Worm (Caenorhabditis elegans) whole organism, L4 larva: ENCODE results near the gene C23H3.9.

Experiments
- ces-1 ChIP-seq: fragments of 150-350 bp; sonication (generic microtip); optimal IDR thresholded peaks from 4 replicates; lab custom pipeline; 2014; ENCODE audit warnings: missing biosample characterization, missing genetic modification reagents, missing genetic modification characterization
- daf-16 ChIP-seq, 3 experiments: sonication (generic microtip); optimal IDR thresholded peaks; 2 replicates each; lab custom pipeline; 2016 to 2017; ENCODE audit warnings: missing genetic modification characterization in 3 of 3, missing genetic modification reagents in 3 of 3, mild to moderate bottlenecking in 2 of 3, missing compliant biosample characterization in 2 of 3, missing biosample characterization in 1 of 3, moderate library complexity in 1 of 3
- fos-1 ChIP-seq: fragments of 150-350 bp; optimal IDR thresholded peaks from 2 replicates; lab custom pipeline; 2014; ENCODE audit warnings: missing biosample characterization, missing genetic modification characterization
- lin-13 ChIP-seq: fragments of 150-350 bp; optimal IDR thresholded peaks from 2 replicates; lab custom pipeline; 2014; ENCODE audit warnings: missing biosample characterization, missing genetic modification reagents, missing genetic modification characterization
- mes-2 ChIP-seq: sonication (generic microtip); optimal IDR thresholded peaks from 2 replicates; lab custom pipeline; 2016; ENCODE audit warnings: missing genotype, mild to moderate bottlenecking, missing genetic modification characterization, missing compliant biosample characterization; ENCODE audit not compliant: poor library complexity, severe bottlenecking
- mxl-3 ChIP-seq: fragments of 200-800 bp; sonication (Bioruptor generic); optimal IDR thresholded peaks from 2 replicates; lab custom pipeline; 2018; ENCODE audit warnings: mild to moderate bottlenecking, missing genetic modification characterization, missing compliant biosample characterization
- nhr-48 ChIP-seq: sonication (generic microtip); optimal IDR thresholded peaks from 2 replicates; lab custom pipeline; 2016; ENCODE audit warnings: mild to moderate bottlenecking, missing genetic modification characterization, missing compliant biosample characterization
- pqm-1 ChIP-seq: sonication (generic microtip); optimal IDR thresholded peaks from 2 replicates; lab custom pipeline; 2017; ENCODE audit warnings: missing biosample characterization, missing genetic modification characterization
- rbr-2 ChIP-seq: sonication (generic microtip); optimal IDR thresholded peaks from 2 replicates; lab custom pipeline; 2016; ENCODE audit warnings: missing genotype, missing genetic modification characterization, missing compliant biosample characterization
- snpc-4 ChIP-seq: fragments of 150-350 bp; optimal IDR thresholded peaks from 2 replicates; lab custom pipeline; 2014; ENCODE audit warnings: missing biosample characterization, missing genetic modification characterization
- spr-3 ChIP-seq: fragments of 200-800 bp; sonication (Bioruptor generic); optimal IDR thresholded peaks from 2 replicates; lab custom pipeline; 2018; ENCODE audit warnings: mild to moderate bottlenecking, missing genetic modification characterization, missing compliant biosample characterization
- unc-62 ChIP-seq, 3 experiments: fragments of 150-350 bp in 1 of 3; sonication (generic microtip); optimal IDR thresholded peaks in 2 of 3; peaks in 1 of 3; 1 replicate in 1 of 3; 2 replicates in 2 of 3; lab custom pipeline; 2014 to 2017; ENCODE audit warnings: missing biosample characterization in 3 of 3, missing genetic modification characterization in 3 of 3, missing genetic modification reagents in 3 of 3, missing genotype in 1 of 3

DNA sequence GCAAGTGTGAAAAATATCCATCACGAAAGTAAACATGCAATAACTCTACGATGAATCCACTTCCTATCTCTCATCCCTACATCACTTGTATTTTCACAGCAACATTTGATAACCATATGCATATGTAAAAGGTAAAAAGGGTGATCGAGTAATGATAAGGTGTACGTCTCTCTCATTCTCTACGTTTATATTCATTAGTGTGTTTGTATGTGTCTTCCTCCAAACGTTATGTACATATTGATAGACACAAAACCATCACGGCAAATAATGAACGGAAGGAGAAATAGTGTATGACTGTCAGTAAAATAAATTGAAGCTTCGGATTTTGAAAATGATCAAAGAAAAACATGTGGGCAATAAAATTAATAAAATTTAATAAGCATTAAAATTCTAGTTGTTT is 43.4 kb upstream of the C23H3.9 start:
- TF ChIP-seq ces-1 (GFP tag; lab: Kevin White, UChicago) = no peak
- no peak for TF ChIP-seq lin-13 (GFP tag; lab: Kevin White, UChicago)
- no peak for TF ChIP-seq mxl-3 (GFP tag; lab: Kevin White, UChicago)
- TF ChIP-seq rbr-2 (tag; lab: Kevin White, UChicago) = no peak
- TF ChIP-seq fos-1 = no peak
- TF ChIP-seq daf-16 (GFP tag; optimal IDR thresholded peaks at IDR 0.05; lab: Kevin White, UChicago) = no peak
- peak; percentile 47 for TF ChIP-seq daf-16 (tag; optimal IDR thresholded peaks at IDR 0.05; lab: Kevin White, UChicago)
- no peak for TF ChIP-seq snpc-4
- TF ChIP-seq unc-62 (GFP tag; optimal IDR thresholded peaks at IDR 0.05 in 1 of 2; lab: Kevin White, UChicago) = no peak
- no peak for TF ChIP-seq unc-62 (tag; optimal IDR thresholded peaks at IDR 0.05; lab: Kevin White, UChicago)
- TF ChIP-seq pqm-1 (tag; lab: Kevin White, UChicago) = peak; percentile 79
- TF ChIP-seq nhr-48 (tag; lab: Kevin White, UChicago) = no peak
- no peak for TF ChIP-seq mes-2 (tag; lab: Kevin White, UChicago)
- TF ChIP-seq spr-3 (GFP tag; lab: Kevin White, UChicago) = no peak
